Worm (Caenorhabditis elegans) whole organism, L3 larva: ENCODE results near the gene Y32B12B.8.
"Not testable (repeated sequence)": the region's sequence is repeated elsewhere in the genome, so short reads cannot be mapped to it uniquely, and the experiment has no call there.

Experiments used
- R02D3.7 ChIP-seq: fragments of 150-350 bp; optimal IDR thresholded peaks from 2 replicates; lab custom pipeline; 2014; ENCODE audit warnings: missing biosample characterization, missing genetic modification characterization
- ZK546.5 ChIP-seq: sonication (generic microtip); optimal IDR thresholded peaks from 2 replicates; lab custom pipeline; 2017; ENCODE audit warnings: missing biosample characterization, missing genetic modification characterization
- aly-2 ChIP-seq: fragments of 150-350 bp; optimal IDR thresholded peaks from 2 replicates; lab custom pipeline; 2014; ENCODE audit warnings: missing biosample characterization, missing genetic modification characterization
- ceh-16 ChIP-seq: sonication (generic microtip); optimal IDR thresholded peaks from 2 replicates; lab custom pipeline; 2017; ENCODE audit warnings: missing biosample characterization, missing genetic modification characterization
- ceh-9 ChIP-seq: sonication (generic microtip); optimal IDR thresholded peaks from 2 replicates; lab custom pipeline; 2018; ENCODE audit warnings: missing biosample characterization, missing genetic modification characterization
- daf-12 ChIP-seq: fragments of 150-350 bp; optimal IDR thresholded peaks from 2 replicates; lab custom pipeline; 2014; ENCODE audit warnings: missing biosample characterization, missing genetic modification reagents, missing genetic modification characterization
- egl-27 ChIP-seq: sonication (generic microtip); optimal IDR thresholded peaks from 4 replicates; lab custom pipeline; 2017; ENCODE audit warnings: missing biosample characterization, missing genetic modification reagents, missing genetic modification characterization
- egl-5 ChIP-seq: fragments of 150-350 bp; optimal IDR thresholded peaks from 2 replicates; lab custom pipeline; 2017; ENCODE audit warnings: missing biosample characterization, missing genetic modification reagents, missing genetic modification characterization, inconsistent platforms
- elt-3 ChIP-seq, 3 experiments: fragments of 150-350 bp in 1 of 3; sonication (generic microtip) in 2 of 3; optimal IDR thresholded peaks; 2 replicates in 2 of 3; 4 replicates in 1 of 3; lab custom pipeline; 2014 to 2017; ENCODE audit warnings: missing biosample characterization in 3 of 3, missing genetic modification characterization in 3 of 3
- eor-1 ChIP-seq, 2 experiments: fragments of 150-350 bp; optimal IDR thresholded peaks; 2 replicates each; lab custom pipeline; 2014 to 2018; ENCODE audit warnings: missing biosample characterization in 2 of 2, missing genetic modification characterization in 2 of 2
- fkh-10 ChIP-seq: sonication (generic microtip); optimal IDR thresholded peaks from 2 replicates; lab custom pipeline; 2017; ENCODE audit warnings: missing biosample characterization, missing genetic modification reagents, missing genetic modification characterization
- fkh-2 ChIP-seq: fragments of 150-350 bp; optimal IDR thresholded peaks from 2 replicates; lab custom pipeline; 2014; ENCODE audit warnings: missing biosample characterization, missing genetic modification reagents, missing genetic modification characterization
- fos-1 ChIP-seq: fragments of 150-350 bp; optimal IDR thresholded peaks from 2 replicates; lab custom pipeline; 2014; ENCODE audit warnings: missing biosample characterization, missing genetic modification characterization
- hmg-11 ChIP-seq: sonication (generic microtip); optimal IDR thresholded peaks from 2 replicates; lab custom pipeline; 2016; ENCODE audit warnings: missing genetic modification characterization, missing compliant biosample characterization
- jun-1 ChIP-seq: fragments of 150-350 bp; optimal IDR thresholded peaks from 2 replicates; lab custom pipeline; 2014; ENCODE audit warnings: missing biosample characterization, missing genetic modification reagents, missing genetic modification characterization
- lin-39 ChIP-seq: fragments of 150-350 bp; optimal IDR thresholded peaks from 2 replicates; lab custom pipeline; 2018; ENCODE audit warnings: missing biosample characterization, missing genetic modification reagents, missing genetic modification characterization
- lsy-12 ChIP-seq: sonication (generic microtip); optimal IDR thresholded peaks from 2 replicates; lab custom pipeline; 2016; ENCODE audit warnings: mild to moderate bottlenecking, missing genetic modification characterization, missing compliant biosample characterization
- mdl-1 ChIP-seq: fragments of 150-350 bp; optimal IDR thresholded peaks from 2 replicates; lab custom pipeline; 2014; ENCODE audit warnings: missing biosample characterization, missing genetic modification characterization
- mml-1 ChIP-seq: fragments of 150-350 bp; sonication (generic microtip); optimal IDR thresholded peaks from 3 replicates; lab custom pipeline; 2014; ENCODE audit warnings: missing biosample characterization, missing genetic modification characterization
- nhr-11 ChIP-seq: fragments of 150-350 bp; optimal IDR thresholded peaks from 2 replicates; lab custom pipeline; 2014; ENCODE audit warnings: missing biosample characterization, missing genetic modification characterization
- nhr-23 ChIP-seq: fragments of 150-350 bp; optimal IDR thresholded peaks from 2 replicates; lab custom pipeline; 2014; ENCODE audit warnings: missing biosample characterization, missing genetic modification reagents, missing genetic modification characterization
- nhr-237 ChIP-seq: fragments of 150-350 bp; optimal IDR thresholded peaks from 2 replicates; lab custom pipeline; 2014; ENCODE audit warnings: missing biosample characterization, missing genetic modification characterization
- nhr-25 ChIP-seq: sonication (generic microtip); optimal IDR thresholded peaks from 2 replicates; lab custom pipeline; 2017; ENCODE audit warnings: missing biosample characterization, missing genetic modification characterization
- nhr-28 ChIP-seq: fragments of 150-350 bp; optimal IDR thresholded peaks from 2 replicates; lab custom pipeline; 2014; ENCODE audit warnings: missing biosample characterization, missing genetic modification characterization
- nhr-43 ChIP-seq: sonication (generic microtip); optimal IDR thresholded peaks from 2 replicates; lab custom pipeline; 2016; ENCODE audit warnings: mild to moderate bottlenecking, missing genetic modification characterization, missing compliant biosample characterization; ENCODE audit not compliant: poor library complexity, severe bottlenecking
- nhr-67 ChIP-seq: fragments of 150-350 bp; optimal IDR thresholded peaks from 2 replicates; lab custom pipeline; 2014; ENCODE audit warnings: missing biosample characterization, missing genetic modification characterization
- nhr-76 ChIP-seq: fragments of 150-350 bp; sonication (generic microtip); optimal IDR thresholded peaks from 5 replicates; lab custom pipeline; 2014; ENCODE audit warnings: missing biosample characterization, missing genetic modification characterization
- pha-4 ChIP-seq: fragments of 150-350 bp; optimal IDR thresholded peaks from 2 replicates; lab custom pipeline; 2014; ENCODE audit warnings: missing biosample characterization, missing genetic modification reagents, missing genetic modification characterization
- pqm-1 ChIP-seq: fragments of 150-350 bp; optimal IDR thresholded peaks from 2 replicates; lab custom pipeline; 2017; ENCODE audit warnings: missing biosample characterization, missing genetic modification characterization, inconsistent platforms
- sea-2 ChIP-seq: fragments of 150-350 bp; sonication (generic microtip); optimal IDR thresholded peaks from 4 replicates; lab custom pipeline; 2014; ENCODE audit warnings: missing biosample characterization, missing genetic modification reagents, missing genetic modification characterization
- snpc-4 ChIP-seq: fragments of 150-350 bp; optimal IDR thresholded peaks from 2 replicates; lab custom pipeline; 2014; ENCODE audit warnings: missing biosample characterization, missing genetic modification characterization
- unc-39 ChIP-seq: sonication (generic microtip); optimal IDR thresholded peaks from 4 replicates; lab custom pipeline; 2017; ENCODE audit warnings: missing biosample characterization, missing genetic modification characterization
- unc-62 ChIP-seq: fragments of 150-350 bp; sonication (generic microtip); optimal IDR thresholded peaks from 4 replicates; lab custom pipeline; 2014; ENCODE audit warnings: missing biosample characterization, missing genetic modification reagents, missing genetic modification characterization
- zag-1 ChIP-seq: fragments of 150-350 bp; optimal IDR thresholded peaks from 2 replicates; lab custom pipeline; 2014; ENCODE audit warnings: missing biosample characterization, missing genetic modification characterization
- ztf-4 ChIP-seq: fragments of 150-350 bp; optimal IDR thresholded peaks from 2 replicates; lab custom pipeline; 2014; ENCODE audit warnings: missing biosample characterization, missing genetic modification characterization

The Y32B12B.8 gene

DNA sequence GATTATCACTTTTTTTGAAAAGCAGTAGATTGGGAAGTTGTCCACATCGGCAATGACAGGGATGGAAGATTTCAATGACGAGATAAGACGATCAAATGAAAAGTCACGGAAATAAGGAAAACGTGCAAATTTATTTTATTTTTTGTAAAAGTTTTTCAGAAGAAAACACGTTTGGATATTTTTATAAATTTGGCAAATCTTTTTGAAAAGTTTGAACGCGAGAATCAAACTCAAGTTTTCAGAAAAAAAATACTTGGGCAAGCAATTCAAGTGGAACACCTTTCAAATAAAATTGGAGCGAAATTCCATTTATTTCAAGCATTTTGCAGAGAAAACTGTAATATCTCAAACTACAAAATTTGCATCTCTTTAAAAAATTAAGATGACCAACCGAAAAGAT, 20.1 kb upstream of the Y32B12B.8 start, which contains the start of gene F36D3.5:
Gene F36D3.5, minus strand, starts transcription at position 101 of the 400 bp plus-strand sequence.
- TF ChIP-seq unc-62; nhr-11 (tag; lab: Kevin White, UChicago); nhr-67 (tag; lab: Kevin White, UChicago): not testable (repeated sequence)

ce11 chrV:16517619-16518018, 17.7 kb upstream of the Y32B12B.8 start, which contains the start of gene F36D3.4:
F36D3.4 (minus strand) TSS chrV:16517719.
- TF ChIP-seq eor-1 (tag; optimal IDR thresholded peaks at IDR 0.05; lab: Kevin White, UChicago): no peak
- no peak for TF ChIP-seq nhr-11 (tag; lab: Kevin White, UChicago)
- TF ChIP-seq nhr-23 (tag; lab: Kevin White, UChicago): no peak
- no peak for TF ChIP-seq pqm-1 (tag; lab: Kevin White, UChicago)
- TF ChIP-seq elt-3 (tag; optimal IDR thresholded peaks at IDR 0.05; lab: Kevin White, UChicago): no peak
- TF ChIP-seq R02D3.7: no peak
- no peak for TF ChIP-seq nhr-237 (tag; lab: Kevin White, UChicago)
- no peak for TF ChIP-seq pha-4
- TF ChIP-seq fkh-2: no peak
- no peak for TF ChIP-seq mml-1 (tag; lab: Kevin White, UChicago)
- TF ChIP-seq egl-27 (tag; lab: Kevin White, UChicago): no peak
- no peak for TF ChIP-seq nhr-28 (tag; lab: Kevin White, UChicago)
- no peak for TF ChIP-seq ceh-9 (tag; lab: Kevin White, UChicago)
- no peak for TF ChIP-seq aly-2 (tag; lab: Kevin White, UChicago)
- no peak for TF ChIP-seq nhr-76 (tag; lab: Kevin White, UChicago)
- TF ChIP-seq ceh-16 (tag; lab: Kevin White, UChicago): no peak
- no peak for TF ChIP-seq lsy-12 (tag; lab: Kevin White, UChicago)
- no peak for TF ChIP-seq hmg-11

DNA sequence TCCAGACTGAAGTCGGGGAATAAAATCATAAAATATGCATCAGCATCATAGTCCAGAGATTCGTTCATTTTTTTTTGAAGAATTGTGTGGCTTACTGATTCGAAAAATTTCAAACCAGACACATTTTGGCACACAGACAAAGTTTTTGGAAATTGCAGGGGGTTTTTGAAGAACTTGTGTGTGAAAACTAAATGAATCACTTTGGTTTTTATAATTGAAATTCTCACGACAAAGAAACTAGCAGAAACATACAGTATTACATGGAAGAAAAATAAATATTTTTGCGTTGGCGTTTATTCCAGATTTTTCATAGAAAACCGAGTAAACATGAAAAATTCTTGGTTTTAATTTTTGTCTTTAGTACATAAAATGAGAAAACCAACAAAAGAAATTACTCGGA, 13.0 kb upstream of the Y32B12B.8 start, which contains the start of gene srw-34:
Gene srw-34, minus strand, starts transcription at position 101 of the 400 bp plus-strand sequence.
- TF ChIP-seq nhr-25 (tag; lab: Kevin White, UChicago): no peak
- TF ChIP-seq mdl-1 (tag; lab: Kevin White, UChicago): no peak
- TF ChIP-seq nhr-76 (tag; lab: Kevin White, UChicago): no peak
- TF ChIP-seq fkh-10 (GFP tag; lab: Kevin White, UChicago): no peak
- no peak for TF ChIP-seq aly-2 (tag; lab: Kevin White, UChicago)
- TF ChIP-seq jun-1 (tag; lab: Kevin White, UChicago): no peak
- no peak for TF ChIP-seq elt-3 (tag; optimal IDR thresholded peaks at IDR 0.05; lab: Kevin White, UChicago)
- TF ChIP-seq ZK546.5 (tag; lab: Kevin White, UChicago): no peak
- no peak for TF ChIP-seq hmg-11
- no peak for TF ChIP-seq unc-62
- no peak for TF ChIP-seq fos-1 (tag; lab: Kevin White, UChicago)
- TF ChIP-seq lsy-12 (tag; lab: Kevin White, UChicago): no peak
- TF ChIP-seq snpc-4 (tag; lab: Kevin White, UChicago): no peak
- TF ChIP-seq ceh-16 (tag; lab: Kevin White, UChicago): no peak
- TF ChIP-seq egl-27 (tag; lab: Kevin White, UChicago): no peak

DNA sequence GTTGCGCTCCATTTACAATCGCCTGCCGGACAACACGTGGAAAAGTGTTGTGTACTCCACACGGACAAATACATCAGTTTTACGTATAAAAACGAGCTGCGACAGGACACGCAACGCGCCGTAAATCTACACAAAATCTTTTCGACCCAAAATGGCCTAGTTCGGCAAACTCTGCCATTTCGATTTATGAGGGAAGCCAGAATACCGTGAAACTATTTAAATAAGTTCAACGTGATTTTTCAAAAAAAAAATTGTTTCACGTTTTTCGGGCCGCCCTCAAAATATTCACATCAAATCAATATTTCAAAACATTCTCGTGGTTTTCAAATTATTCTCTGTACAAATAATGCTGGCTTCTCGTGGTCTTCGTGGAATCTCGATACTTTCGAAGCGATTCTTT, 8.4 kb upstream of the Y32B12B.8 start, which contains the start of gene F36D3.8:
Gene F36D3.8, plus strand, starts transcription at position 301 of the 400 bp plus-strand sequence.
- no peak for TF ChIP-seq egl-27 (tag; lab: Kevin White, UChicago)
- TF ChIP-seq R02D3.7: no peak
- no peak for TF ChIP-seq ztf-4 (tag; lab: Kevin White, UChicago)
- no peak for TF ChIP-seq nhr-43 (tag; lab: Kevin White, UChicago)
- TF ChIP-seq sea-2 (GFP tag; lab: Kevin White, UChicago): no peak
- TF ChIP-seq zag-1: no peak
- TF ChIP-seq egl-5 (tag; lab: Kevin White, UChicago): no peak
- TF ChIP-seq nhr-237 (tag; lab: Kevin White, UChicago): no peak
- TF ChIP-seq nhr-11 (tag; lab: Kevin White, UChicago): no peak
- no peak for TF ChIP-seq snpc-4 (tag; lab: Kevin White, UChicago)
- TF ChIP-seq hmg-11: no peak
- TF ChIP-seq nhr-67 (tag; lab: Kevin White, UChicago): no peak
- no peak for TF ChIP-seq unc-62
- no peak for TF ChIP-seq eor-1 (tag; optimal IDR thresholded peaks at IDR 0.05; lab: Kevin White, UChicago)
- TF ChIP-seq daf-12 (tag; lab: Kevin White, UChicago): no peak
- TF ChIP-seq lin-39 (tag; lab: Kevin White, UChicago): no peak
- no peak for TF ChIP-seq jun-1 (tag; lab: Kevin White, UChicago)
- TF ChIP-seq mml-1 (tag; lab: Kevin White, UChicago): no peak
- TF ChIP-seq nhr-23 (tag; lab: Kevin White, UChicago): no peak
- TF ChIP-seq unc-39 (tag; lab: Kevin White, UChicago): no peak
